Worm (Caenorhabditis elegans) whole organism, early embryonic: ENCODE measurements around the gene clec-55.
A peak's percentile ranks its signal among the peaks of the same experiment; 100 is the strongest.

Experiments used
- B0310.2 ChIP-seq: sonication (generic microtip); optimal IDR thresholded peaks from 2 replicates; lab custom pipeline; 2016; ENCODE audit warnings: mild to moderate bottlenecking, missing genetic modification characterization, missing compliant biosample characterization
- F13C5.2 ChIP-seq: sonication (generic microtip); optimal IDR thresholded peaks from 2 replicates; lab custom pipeline; 2017; ENCODE audit warnings: mild to moderate bottlenecking, missing genetic modification characterization, inconsistent platforms, missing compliant biosample characterization
- aly-1 ChIP-seq: sonication (generic microtip); optimal IDR thresholded peaks from 2 replicates; lab custom pipeline; 2016; ENCODE audit warnings: missing genetic modification characterization, missing compliant biosample characterization
- ama-1 ChIP-seq: fragments of 150-350 bp; optimal IDR thresholded peaks from 2 replicates; lab custom pipeline; 2014
- ceh-13 ChIP-seq: fragments of 200-800 bp; sonication (Bioruptor generic); optimal IDR thresholded peaks from 2 replicates; lab custom pipeline; 2018; ENCODE audit warnings: mild to moderate bottlenecking, missing genetic modification characterization, missing compliant biosample characterization
- ceh-36 ChIP-seq: sonication (generic microtip); optimal IDR thresholded peaks from 2 replicates; lab custom pipeline; 2016; ENCODE audit warnings: missing genetic modification characterization, inconsistent platforms, missing compliant biosample characterization
- ets-7 ChIP-seq: sonication (generic microtip); optimal IDR thresholded peaks from 2 replicates; lab custom pipeline; 2016; ENCODE audit warnings: missing genotype, missing genetic modification characterization, missing compliant biosample characterization
- flt-1 ChIP-seq: fragments of 200-800 bp; sonication (Bioruptor generic); IDR thresholded peaks from 2 replicates; pipeline ENCODE4 v1.3.6; 2022; ENCODE audit warnings: missing genetic modification characterization, missing compliant biosample characterization
- hmbx-1 ChIP-seq: sonication (generic microtip); optimal IDR thresholded peaks from 2 replicates; lab custom pipeline; 2016; ENCODE audit warnings: mild to moderate bottlenecking, missing genetic modification characterization, missing compliant biosample characterization
- hmg-4 ChIP-seq: fragments of 200-800 bp; sonication (Bioruptor generic); optimal IDR thresholded peaks from 2 replicates; lab custom pipeline; 2018; ENCODE audit warnings: mild to moderate bottlenecking, missing genetic modification characterization, missing compliant biosample characterization
- hnd-1 ChIP-seq: sonication (generic microtip); optimal IDR thresholded peaks from 2 replicates; lab custom pipeline; 2016; ENCODE audit warnings: missing genetic modification characterization, missing compliant biosample characterization
- pes-1 ChIP-seq: fragments of 200-800 bp; sonication (Bioruptor generic); IDR thresholded peaks from 2 replicates; pipeline ENCODE4 v1.3.6; 2022; ENCODE audit warnings: missing genetic modification reagents, missing genetic modification characterization, missing compliant biosample characterization
- scrt-1 ChIP-seq: fragments of 200-800 bp; sonication (Bioruptor generic); IDR thresholded peaks from 2 replicates; pipeline ENCODE4 v1.3.6; 2022; ENCODE audit warnings: missing genetic modification characterization, missing compliant biosample characterization
- sea-1 ChIP-seq: fragments of 200-800 bp; sonication (Bioruptor generic); conservative IDR thresholded peaks from 2 replicates; pipeline ENCODE4 v1.3.6; 2022; ENCODE audit warnings: missing genetic modification characterization, missing compliant biosample characterization
- tbx-11 ChIP-seq: fragments of 200-800 bp; sonication (Bioruptor generic); IDR thresholded peaks from 2 replicates; pipeline ENCODE4 v1.3.6; 2022; ENCODE audit warnings: missing genetic modification characterization, missing compliant biosample characterization
- tbx-37 ChIP-seq: fragments of 200-800 bp; sonication (Bioruptor generic); conservative IDR thresholded peaks from 2 replicates; pipeline ENCODE4 v1.3.6; 2022; ENCODE audit warnings: missing genetic modification reagents, missing genetic modification characterization, missing compliant biosample characterization
- tra-4 ChIP-seq: sonication (generic microtip); optimal IDR thresholded peaks from 2 replicates; lab custom pipeline; 2017; ENCODE audit warnings: missing genetic modification characterization, missing compliant biosample characterization

Gene clec-55

ce11 chrV:14519268-14519667, 40.2 kb downstream of the clec-55 start, which contains the start of gene R02D5.8:
Gene R02D5.8, minus strand, starts transcription at chrV:14519368.
- TF ChIP-seq ceh-36 (no peak), hmbx-1 (tag; lab: Kevin White, UChicago) (no peak), F13C5.2 (tag; lab: Kevin White, UChicago) (no peak), hnd-1 (tag; lab: Kevin White, UChicago) (no peak), tbx-37 (GFP tag; lab: Robert Waterston, UW) (no peak), B0310.2 (tag; lab: Kevin White, UChicago) (no peak), hmg-4 (GFP tag; lab: Kevin White, UChicago) (no peak), ets-7 (tag; lab: Kevin White, UChicago) (no peak), sea-1 (no peak), tra-4 (tag; lab: Kevin White, UChicago) (no peak), pes-1 (GFP tag; lab: Robert Waterston, UW) (no peak), scrt-1 (GFP tag; lab: Robert Waterston, UW) (no peak), tbx-11 (GFP tag; lab: Robert Waterston, UW) (no peak), flt-1 (GFP tag; lab: Robert Waterston, UW) (no peak), ama-1 (lab: Kevin White, UChicago) (no peak), ceh-13 (GFP tag; lab: Kevin White, UChicago) (no peak), aly-1 (tag; lab: Kevin White, UChicago) (no peak)

ce11 chrV:14521000-14521399, 41.9 kb downstream of the clec-55 start, which contains the start of gene C53A5.17:
Gene C53A5.17, minus strand, starts transcription at chrV:14521100.
- TF ChIP-seq tra-4 (tag; lab: Kevin White, UChicago): no peak
- no peak for TF ChIP-seq ets-7 (tag; lab: Kevin White, UChicago)
- TF ChIP-seq ceh-13 (GFP tag; lab: Kevin White, UChicago): no peak
- no peak for TF ChIP-seq flt-1 (GFP tag; lab: Robert Waterston, UW)
- no peak for TF ChIP-seq tbx-11 (GFP tag; lab: Robert Waterston, UW)
- TF ChIP-seq hmg-4 (GFP tag; lab: Kevin White, UChicago): no peak
- no peak for TF ChIP-seq sea-1
- TF ChIP-seq aly-1 (tag; lab: Kevin White, UChicago): no peak
- no peak for TF ChIP-seq F13C5.2 (tag; lab: Kevin White, UChicago)
- no peak for TF ChIP-seq ama-1 (lab: Kevin White, UChicago)
- no peak for TF ChIP-seq hmbx-1 (tag; lab: Kevin White, UChicago)
- no peak for TF ChIP-seq pes-1 (GFP tag; lab: Robert Waterston, UW)
- TF ChIP-seq B0310.2 (tag; lab: Kevin White, UChicago): no peak
- TF ChIP-seq scrt-1 (GFP tag; lab: Robert Waterston, UW): no peak
- no peak for TF ChIP-seq hnd-1 (tag; lab: Kevin White, UChicago)
- no peak for TF ChIP-seq tbx-37 (GFP tag; lab: Robert Waterston, UW)
- TF ChIP-seq ceh-36: no peak

ce11 chrV:14522514-14522913, 43.4 kb downstream of the clec-55 start, which contains the start of gene C53A5.16:
Gene C53A5.16, minus strand, starts transcription at chrV:14522614.
- TF ChIP-seq hmbx-1 (tag; lab: Kevin White, UChicago) (no peak), tbx-11 (GFP tag; lab: Robert Waterston, UW) (no peak), hnd-1 (tag; lab: Kevin White, UChicago) (no peak), aly-1 (tag; lab: Kevin White, UChicago) (no peak), ama-1 (lab: Kevin White, UChicago) (no peak), flt-1 (GFP tag; lab: Robert Waterston, UW) (no peak), ets-7 (tag; lab: Kevin White, UChicago) (no peak), tra-4 (tag; lab: Kevin White, UChicago) (no peak), ceh-36 (no peak), tbx-37 (GFP tag; lab: Robert Waterston, UW) (no peak)

ce11 chrV:14523105-14523504, 44.0 kb downstream of the clec-55 start, which contains the start of gene C53A5.2:
Gene C53A5.2, minus strand, starts transcription at chrV:14523205.
- no peak for TF ChIP-seq ets-7 (tag; lab: Kevin White, UChicago)
- TF ChIP-seq flt-1 (GFP tag; lab: Robert Waterston, UW): no peak
- TF ChIP-seq hmg-4 (GFP tag; lab: Kevin White, UChicago): no peak
- TF ChIP-seq tbx-11 (GFP tag; lab: Robert Waterston, UW): no peak
- no peak for TF ChIP-seq scrt-1 (GFP tag; lab: Robert Waterston, UW)
- TF ChIP-seq F13C5.2 (tag; lab: Kevin White, UChicago): no peak
- TF ChIP-seq ceh-13 (GFP tag; lab: Kevin White, UChicago): no peak
- TF ChIP-seq tbx-37 (GFP tag; lab: Robert Waterston, UW): no peak
- TF ChIP-seq B0310.2 (tag; lab: Kevin White, UChicago): no peak
- TF ChIP-seq tra-4 (tag; lab: Kevin White, UChicago): no peak
- no peak for TF ChIP-seq hmbx-1 (tag; lab: Kevin White, UChicago)
- TF ChIP-seq hnd-1 (tag; lab: Kevin White, UChicago): no peak
- no peak for TF ChIP-seq sea-1
- TF ChIP-seq aly-1 (tag; lab: Kevin White, UChicago): no peak
- no peak for TF ChIP-seq ceh-36
- no peak for TF ChIP-seq pes-1 (GFP tag; lab: Robert Waterston, UW)
- TF ChIP-seq ama-1 (lab: Kevin White, UChicago): no peak

- TF ChIP-seq F13C5.2 (tag; lab: Kevin White, UChicago): peak; percentile 51
- TF ChIP-seq ceh-13 (GFP tag; lab: Kevin White, UChicago): peak; percentile 32
- no peak for TF ChIP-seq hmg-4 (GFP tag; lab: Kevin White, UChicago)
- 0 out of 2 replicates have a peak, but pooled peaks have one; percentile 54 for TF ChIP-seq sea-1
- no peak for TF ChIP-seq ets-7 (tag; lab: Kevin White, UChicago)
- peak; percentile 8 for TF ChIP-seq hnd-1 (tag; lab: Kevin White, UChicago)
- no peak for TF ChIP-seq ceh-36
Measured at ce11 chrV:14523788-14524582, 44.9 kb downstream of the clec-55 start, which contains the start of gene ril-1. Gene ril-1, minus strand, starts transcription at chrV:14524129.

ce11 chrV:14525089-14525488, 46.0 kb downstream of the clec-55 start, which contains the start of gene hda-1:
Gene hda-1, plus strand, starts transcription at chrV:14525389.
- TF ChIP-seq hnd-1 (tag; lab: Kevin White, UChicago): no peak
- no peak for TF ChIP-seq scrt-1 (GFP tag; lab: Robert Waterston, UW)
- TF ChIP-seq ama-1 (lab: Kevin White, UChicago): no peak
- no peak for TF ChIP-seq aly-1 (tag; lab: Kevin White, UChicago)
- TF ChIP-seq ceh-13 (GFP tag; lab: Kevin White, UChicago): no peak
- no peak for TF ChIP-seq flt-1 (GFP tag; lab: Robert Waterston, UW)
